Worm (Caenorhabditis elegans): ENCODE data around the gene oac-1.

The oac-1 gene

ce11 chrV:19518468-19519168, 37.2 kb downstream of the oac-1 start:
- TF ChIP-seq klf-2 (GFP tag; conservative IDR thresholded peaks at IDR 0.05): no peak
- peak; percentile 68 for TF ChIP-seq T22C8.4 (GFP tag; IDR thresholded peaks at IDR 0.05)

ce11 chrV:19513552-19513951, 42.2 kb downstream of the oac-1 start, which contains the start of gene phy-4:
Gene phy-4 (minus strand): TSS chrV:19513652.
- no peak for TF ChIP-seq ztf-29 (GFP tag; IDR thresholded peaks at IDR 0.05)
- TF ChIP-seq klf-2 (GFP tag; conservative IDR thresholded peaks at IDR 0.05): no peak
- TF ChIP-seq tab-1 (GFP tag; IDR thresholded peaks at IDR 0.05): no peak
- TF ChIP-seq cog-1 (tag; optimal IDR thresholded peaks at IDR 0.05): no peak
- no peak for TF ChIP-seq ref-1 (GFP tag; conservative IDR thresholded peaks at IDR 0.05)
- no peak for TF ChIP-seq ztf-23 (GFP tag; IDR thresholded peaks at IDR 0.05)

ce11 chrV:19512260-19512947, 43.4 kb downstream of the oac-1 start, which contains the start of gene Y43F8B.19:
Gene Y43F8B.19 (minus strand): TSS chrV:19512310.
- TF ChIP-seq ztf-29 (GFP tag; IDR thresholded peaks at IDR 0.05) (peak; percentile 67; the same call in 1 of the 2 replicates), cog-1 (tag; optimal IDR thresholded peaks at IDR 0.05) (no peak), flt-1 (GFP tag; IDR thresholded peaks at IDR 0.05) (no peak), tab-1 (GFP tag; IDR thresholded peaks at IDR 0.05) (no peak), ztf-23 (GFP tag; IDR thresholded peaks at IDR 0.05) (no peak), T22C8.4 (GFP tag; IDR thresholded peaks at IDR 0.05) (no peak)

- no peak for TF ChIP-seq flt-1 (GFP tag; IDR thresholded peaks at IDR 0.05)
- TF ChIP-seq ztf-23 (GFP tag; IDR thresholded peaks at IDR 0.05): no peak
- no peak for TF ChIP-seq med-1 (GFP tag; optimal IDR thresholded peaks at IDR 0.05; ENCODE audit: insufficient read depth)
Observed at ce11 chrV:19510925-19511324, 44.8 kb downstream of the oac-1 start.

- TF ChIP-seq klf-2 (GFP tag; conservative IDR thresholded peaks at IDR 0.05) (no peak), T22C8.4 (GFP tag; IDR thresholded peaks at IDR 0.05) (no peak), ztf-29 (GFP tag; IDR thresholded peaks at IDR 0.05) (no peak), flt-1 (GFP tag; IDR thresholded peaks at IDR 0.05) (no peak), ref-1 (GFP tag; conservative IDR thresholded peaks at IDR 0.05) (no peak), cog-1 (tag; optimal IDR thresholded peaks at IDR 0.05) (no peak), med-1 (GFP tag; optimal IDR thresholded peaks at IDR 0.05; ENCODE audit: insufficient read depth) (no peak), tab-1 (GFP tag; IDR thresholded peaks at IDR 0.05) (no peak), ztf-23 (GFP tag; IDR thresholded peaks at IDR 0.05) (no peak)
Observed at ce11 chrV:19510352-19510751, 45.4 kb downstream of the oac-1 start.

- TF ChIP-seq flt-1 (GFP tag; IDR thresholded peaks at IDR 0.05) (no peak), ztf-23 (GFP tag; IDR thresholded peaks at IDR 0.05) (no peak), med-1 (GFP tag; optimal IDR thresholded peaks at IDR 0.05; ENCODE audit: insufficient read depth) (no peak), tab-1 (GFP tag; IDR thresholded peaks at IDR 0.05) (no peak), klf-2 (GFP tag; conservative IDR thresholded peaks at IDR 0.05) (no peak), cog-1 (tag; optimal IDR thresholded peaks at IDR 0.05) (no peak), T22C8.4 (GFP tag; IDR thresholded peaks at IDR 0.05) (no peak), ztf-29 (GFP tag; IDR thresholded peaks at IDR 0.05) (no peak), ref-1 (GFP tag; conservative IDR thresholded peaks at IDR 0.05) (no peak)
Observed at ce11 chrV:19509061-19509460, 46.7 kb downstream of the oac-1 start.

- TF ChIP-seq klf-2 (GFP tag; conservative IDR thresholded peaks at IDR 0.05) (no peak), ztf-29 (GFP tag; IDR thresholded peaks at IDR 0.05) (peak; percentile 58)
Observed at ce11 chrV:19502579-19503151, 53.1 kb downstream of the oac-1 start, which contains the start of gene Y43F8B.3. Gene Y43F8B.3 (plus strand): TSS chrV:19503101.

- TF ChIP-seq klf-2 (GFP tag; conservative IDR thresholded peaks at IDR 0.05) (no peak), ref-1 (GFP tag; conservative IDR thresholded peaks at IDR 0.05) (no peak), ztf-29 (GFP tag; IDR thresholded peaks at IDR 0.05) (no peak), T22C8.4 (GFP tag; IDR thresholded peaks at IDR 0.05) (no peak), med-1 (GFP tag; optimal IDR thresholded peaks at IDR 0.05; ENCODE audit: insufficient read depth) (no peak), ztf-23 (GFP tag; IDR thresholded peaks at IDR 0.05) (no peak), tab-1 (GFP tag; IDR thresholded peaks at IDR 0.05) (no peak), flt-1 (GFP tag; IDR thresholded peaks at IDR 0.05) (no peak)
Observed at ce11 chrV:19501389-19501788, 54.4 kb downstream of the oac-1 start.

Measured in whole organism, midembryonic.